Fruit fly (Drosophila melanogaster) whole organism, adult: ENCODE measurements around the gene mei-217.

Experiments
- CG11617 ChIP-seq: fragments of 200-800 bp; sonication (Bioruptor generic); optimal IDR thresholded peaks from 2 replicates; lab custom pipeline; 2017; ENCODE audit warnings: mild to moderate bottlenecking, missing biosample characterization, missing genetic modification reagents, missing genetic modification characterization
- CG12768 ChIP-seq: fragments of 200-800 bp; sonication (Bioruptor generic); optimal IDR thresholded peaks from 2 replicates; lab custom pipeline; 2017; ENCODE audit warnings: missing biosample characterization, missing genetic modification characterization, mild to moderate bottlenecking, moderate library complexity, missing genetic modification reagents
- CG14711 ChIP-seq: fragments of 200-800 bp; sonication (Bioruptor generic); optimal IDR thresholded peaks from 2 replicates; lab custom pipeline; 2018; ENCODE audit warnings: missing biosample characterization, mild to moderate bottlenecking, missing genetic modification characterization, moderate library complexity
- CG1620 ChIP-seq: fragments of 200-800 bp; sonication (Bioruptor generic); optimal IDR thresholded peaks from 2 replicates; lab custom pipeline; 2016; ENCODE audit warnings: missing biosample characterization, missing genetic modification characterization
- CG33017 ChIP-seq: fragments of 200-800 bp; sonication (Bioruptor generic); optimal IDR thresholded peaks from 2 replicates; lab custom pipeline; 2018; ENCODE audit warnings: missing biosample characterization, mild to moderate bottlenecking, missing genetic modification characterization, moderate library complexity
- CG5204 ChIP-seq: fragments of 200-800 bp; sonication (Bioruptor generic); optimal IDR thresholded peaks from 2 replicates; lab custom pipeline; 2016; ENCODE audit warnings: missing biosample characterization, missing genetic modification characterization
- CG7045 ChIP-seq: fragments of 200-800 bp; sonication (Bioruptor generic); optimal IDR thresholded peaks from 2 replicates; lab custom pipeline; 2017; ENCODE audit warnings: missing biosample characterization, mild to moderate bottlenecking, missing genetic modification characterization
- CG7101 ChIP-seq: fragments of 200-800 bp; sonication (Bioruptor generic); optimal IDR thresholded peaks from 2 replicates; lab custom pipeline; 2018; ENCODE audit warnings: missing biosample characterization, mild to moderate bottlenecking, missing genetic modification characterization, moderate library complexity
- Clk ChIP-seq: fragments of 200-800 bp; sonication (Bioruptor generic); optimal IDR thresholded peaks from 2 replicates; lab custom pipeline; 2017; ENCODE audit warnings: missing biosample characterization, missing genetic modification characterization
- Crg-1 ChIP-seq: fragments of 200-800 bp; sonication (Bioruptor generic); optimal IDR thresholded peaks from 2 replicates; lab custom pipeline; 2016; ENCODE audit warnings: missing biosample characterization, missing genetic modification characterization
- Hr96 ChIP-seq: fragments of 200-800 bp; sonication (Bioruptor generic); optimal IDR thresholded peaks from 2 replicates; lab custom pipeline; 2016; ENCODE audit warnings: missing biosample characterization, missing genetic modification characterization
- Mnt ChIP-seq: fragments of 200-800 bp; sonication (Bioruptor generic); optimal IDR thresholded peaks from 2 replicates; lab custom pipeline; 2016; ENCODE audit warnings: missing biosample characterization, mild to moderate bottlenecking, missing genetic modification characterization
- bab1 ChIP-seq: fragments of 200-800 bp; sonication (Bioruptor generic); optimal IDR thresholded peaks from 3 replicates; lab custom pipeline; 2019; ENCODE audit warnings: missing biosample characterization, mild to moderate bottlenecking, missing genetic modification characterization, moderate library complexity
- cic ChIP-seq: fragments of 200-800 bp; sonication (Bioruptor generic); optimal IDR thresholded peaks from 2 replicates; lab custom pipeline; 2017; ENCODE audit warnings: missing biosample characterization, mild to moderate bottlenecking, missing genetic modification characterization, moderate library complexity
- cnc ChIP-seq, 2 experiments: fragments of >200 bp; optimal IDR thresholded peaks; 2 replicates each; lab custom pipeline; 2017
- kay ChIP-seq: fragments of 200-800 bp; sonication (Bioruptor generic); peaks from one replicate; lab custom pipeline; 2016; ENCODE audit warnings: missing biosample characterization, missing genetic modification characterization, borderline replicate concordance
- ovo ChIP-seq: fragments of 200-800 bp; sonication (Bioruptor generic); optimal IDR thresholded peaks from 2 replicates; lab custom pipeline; 2016; ENCODE audit warnings: missing biosample characterization, missing genetic modification characterization
- pad ChIP-seq: fragments of 200-800 bp; sonication (Bioruptor generic); optimal IDR thresholded peaks from 3 replicates; lab custom pipeline; 2017; ENCODE audit warnings: missing biosample characterization, missing genetic modification characterization, mild to moderate bottlenecking, moderate library complexity, missing genetic modification reagents
- tj ChIP-seq: fragments of 200-800 bp; sonication (Bioruptor generic); optimal IDR thresholded peaks from 3 replicates; lab custom pipeline; 2017; ENCODE audit warnings: missing biosample characterization, mild to moderate bottlenecking, missing genetic modification characterization, moderate library complexity
- toe ChIP-seq: fragments of 200-800 bp; sonication (Bioruptor generic); optimal IDR thresholded peaks from 2 replicates; lab custom pipeline; 2016; ENCODE audit warnings: missing biosample characterization, missing genetic modification characterization

The mei-217 gene

dm6 chrX:17159819-17160218 is 17.0 kb upstream of the mei-217 start, which contains the start of gene baz:
Gene baz (plus strand): TSS chrX:17160006.
- peak; percentile 19 for TF ChIP-seq Mnt (GFP tag; lab: Kevin White, UChicago)
- no peak for TF ChIP-seq ovo (GFP tag; lab: Kevin White, UChicago)
- TF ChIP-seq CG7101 (tag; lab: Kevin White, UChicago) = peak; percentile 35
- peak; percentile 43 for TF ChIP-seq bab1 (GFP tag; lab: Kevin White, UChicago)
- no peak for TF ChIP-seq Clk (GFP tag; lab: Kevin White, UChicago)
- no peak for TF ChIP-seq Crg-1 (GFP tag; lab: Kevin White, UChicago)
- TF ChIP-seq pad (GFP tag; lab: Kevin White, UChicago) = no peak
- TF ChIP-seq cnc (optimal IDR thresholded peaks at IDR 0.05; lab: Kevin White, UChicago) = no peak
- no peak for TF ChIP-seq kay (GFP tag; lab: Kevin White, UChicago)

- TF ChIP-seq ovo (GFP tag; lab: Kevin White, UChicago) (no peak), CG1620 (GFP tag; lab: Kevin White, UChicago) (no peak), CG11617 (GFP tag; lab: Kevin White, UChicago) (no peak), CG7045 (GFP tag; lab: Kevin White, UChicago) (no peak), Clk (GFP tag; lab: Kevin White, UChicago) (no peak), bab1 (GFP tag; lab: Kevin White, UChicago) (no peak), tj (no peak), CG33017 (tag; lab: Kevin White, UChicago) (no peak), pad (GFP tag; lab: Kevin White, UChicago) (no peak), CG7101 (tag; lab: Kevin White, UChicago) (no peak), Mnt (GFP tag; lab: Kevin White, UChicago) (no peak), kay (GFP tag; lab: Kevin White, UChicago) (no peak), CG5204 (GFP tag; lab: Kevin White, UChicago) (no peak), CG12768 (GFP tag; lab: Kevin White, UChicago) (no peak), cnc (optimal IDR thresholded peaks at IDR 0.05; lab: Kevin White, UChicago) (no peak)
These were observed 16.3 kb upstream of the mei-217 start, which contains the start of gene xmas for dm6 chrX:17159116-17159515. Gene xmas (minus strand): TSS chrX:17159306.

dm6 chrX:17150660-17151059 is 7.9 kb upstream of the mei-217 start:
- TF ChIP-seq CG5204 (GFP tag; lab: Kevin White, UChicago) = no peak
- no peak for TF ChIP-seq Clk (GFP tag; lab: Kevin White, UChicago)
- TF ChIP-seq Mnt (GFP tag; lab: Kevin White, UChicago) = peak; percentile 32
- TF ChIP-seq CG1620 (GFP tag; lab: Kevin White, UChicago) = no peak
- TF ChIP-seq bab1 (GFP tag; lab: Kevin White, UChicago) = no peak
- no peak for TF ChIP-seq cnc (optimal IDR thresholded peaks at IDR 0.05; lab: Kevin White, UChicago)
- TF ChIP-seq tj = peak; percentile 75
- TF ChIP-seq CG12768 (GFP tag; lab: Kevin White, UChicago) = no peak
- TF ChIP-seq CG14711 (tag; lab: Kevin White, UChicago) = no peak
- no peak for TF ChIP-seq CG11617 (GFP tag; lab: Kevin White, UChicago)

- TF ChIP-seq CG12768 (GFP tag; lab: Kevin White, UChicago) (peak; percentile 54), Clk (GFP tag; lab: Kevin White, UChicago) (no peak)
These were observed 7.0 kb upstream of the mei-217 start for dm6 chrX:17149652-17150266.

dm6 chrX:17148951-17149449 is 6.2 kb upstream of the mei-217 start, which contains the start of gene Chchd2:
Gene Chchd2 (plus strand): TSS chrX:17149001.
- TF ChIP-seq cic (GFP tag; lab: Kevin White, UChicago) = peak; percentile 19
- no peak for TF ChIP-seq CG5204 (GFP tag; lab: Kevin White, UChicago)
- no peak for TF ChIP-seq CG12768 (GFP tag; lab: Kevin White, UChicago)
- peak; percentile 86 for TF ChIP-seq bab1 (GFP tag; lab: Kevin White, UChicago)
- TF ChIP-seq tj = peak; percentile 42
- peak; percentile 56 for TF ChIP-seq Mnt (GFP tag; lab: Kevin White, UChicago)
- peak; percentile 25 for TF ChIP-seq CG11617 (GFP tag; lab: Kevin White, UChicago)
- peak; percentile 33 for TF ChIP-seq CG1620 (GFP tag; lab: Kevin White, UChicago)
- peak; percentile 19 for TF ChIP-seq kay (GFP tag; lab: Kevin White, UChicago)
- peak; percentile 44 for TF ChIP-seq Hr96 (GFP tag; lab: Kevin White, UChicago)
- TF ChIP-seq Crg-1 (GFP tag; lab: Kevin White, UChicago) = peak; percentile 22
- TF ChIP-seq CG7101 (tag; lab: Kevin White, UChicago) = no peak

dm6 chrX:17147983-17148637 is 5.3 kb upstream of the mei-217 start, which contains the start of gene RpS5a:
Gene RpS5a (minus strand): TSS chrX:17148264.
- TF ChIP-seq CG5204 (GFP tag; lab: Kevin White, UChicago) (peak; percentile 73), CG1620 (GFP tag; lab: Kevin White, UChicago) (peak; percentile 97), toe (GFP tag; lab: Kevin White, UChicago) (peak; percentile 77), kay (GFP tag; lab: Kevin White, UChicago) (no peak), Hr96 (GFP tag; lab: Kevin White, UChicago) (peak; percentile 95), Crg-1 (GFP tag; lab: Kevin White, UChicago) (peak; percentile 96), CG7101 (tag; lab: Kevin White, UChicago) (peak; percentile 85), CG7045 (GFP tag; lab: Kevin White, UChicago) (peak; percentile 74), ovo (GFP tag; lab: Kevin White, UChicago) (peak; percentile 95), bab1 (GFP tag; lab: Kevin White, UChicago) (peak; percentile 86), Clk (GFP tag; lab: Kevin White, UChicago) (peak; percentile 58), CG14711 (tag; lab: Kevin White, UChicago) (peak; percentile 58), CG11617 (GFP tag; lab: Kevin White, UChicago) (peak; percentile 93), CG12768 (GFP tag; lab: Kevin White, UChicago) (peak; percentile 79), Mnt (GFP tag; lab: Kevin White, UChicago) (peak; percentile 99), cnc (optimal IDR thresholded peaks at IDR 0.05; lab: Kevin White, UChicago) (no peak), CG33017 (tag; lab: Kevin White, UChicago) (peak; percentile 6), cic (GFP tag; lab: Kevin White, UChicago) (no peak), tj (peak; percentile 82), pad (GFP tag; lab: Kevin White, UChicago) (peak; percentile 86)
